Worm (Caenorhabditis elegans): ENCODE data around the gene npr-24.

The npr-24 gene

DNA sequence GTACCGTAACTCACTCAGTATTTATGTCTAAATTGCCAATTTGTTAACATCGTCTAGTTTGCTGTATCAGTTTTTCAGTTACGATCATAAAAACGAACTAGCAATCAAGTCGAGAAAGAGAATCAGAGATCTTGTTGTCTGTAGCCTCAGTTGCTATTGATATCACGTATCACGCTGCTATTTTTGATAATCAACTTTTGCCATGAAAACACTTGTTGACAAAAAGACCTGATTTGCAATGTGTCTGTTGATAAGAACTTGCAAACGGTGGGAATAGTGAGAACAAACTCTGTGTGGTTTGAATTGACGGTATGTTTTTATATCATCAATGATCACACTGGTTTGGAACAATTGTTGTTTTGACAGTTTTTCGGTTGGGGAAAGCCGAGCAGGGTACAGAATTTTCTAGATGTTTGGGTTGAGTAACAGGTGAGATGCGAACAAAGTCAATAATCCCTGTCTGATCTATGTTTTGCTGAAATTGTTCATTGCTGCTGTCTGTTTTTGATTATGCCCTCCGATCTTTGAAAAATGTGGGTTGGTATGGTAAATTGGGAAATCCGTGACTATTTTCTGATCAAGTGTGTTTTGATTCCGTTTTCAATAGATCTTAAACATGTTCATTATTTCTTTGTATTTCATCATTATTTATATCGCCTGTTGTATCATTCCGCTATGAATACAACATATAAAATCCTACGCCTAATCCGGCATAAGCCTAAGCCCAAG lies 22.6 kb upstream of the npr-24 start (continued):
- TF ChIP-seq attf-4 (tag; optimal IDR thresholded peaks at IDR 0.05) (no peak), lim-7 (GFP tag; IDR thresholded peaks at IDR 0.05) (no peak), mxl-2 (GFP tag; conservative IDR thresholded peaks at IDR 0.05) (no peak), daf-12 (tag; optimal IDR thresholded peaks at IDR 0.05) (no peak), mdt-29 (GFP tag; IDR thresholded peaks at IDR 0.05) (no peak), unc-130 (GFP tag; optimal IDR thresholded peaks at IDR 0.05) (no peak), unc-62 (GFP tag; optimal IDR thresholded peaks at IDR 0.05 in 1 of 2) (peak in 1 of 2 experiments; percentile 82), unc-62 (tag; optimal IDR thresholded peaks at IDR 0.05) (no peak), lsy-2 (tag; optimal IDR thresholded peaks at IDR 0.05) (no peak), daf-16 (GFP tag; optimal IDR thresholded peaks at IDR 0.05) (peak in 1 of 2 experiments; percentile 30), daf-16 (tag; optimal IDR thresholded peaks at IDR 0.05) (peak; percentile 99), nhr-77 (tag; optimal IDR thresholded peaks at IDR 0.05) (no peak), dmd-6 (GFP tag; IDR thresholded peaks at IDR 0.05) (peak; percentile 72), nhr-102 (tag; optimal IDR thresholded peaks at IDR 0.05) (peak; percentile 10), ZK546.5 (tag; optimal IDR thresholded peaks at IDR 0.05) (no peak), vab-7 (GFP tag; IDR thresholded peaks at IDR 0.05) (no peak), mep-1 (tag; optimal IDR thresholded peaks at IDR 0.05) (no peak), lin-15B (tag; optimal IDR thresholded peaks at IDR 0.05) (no peak), aha-1 (tag) (peak; percentile 95), skn-1 (tag; optimal IDR thresholded peaks at IDR 0.05) (no peak), madf-9 (GFP tag; conservative IDR thresholded peaks at IDR 0.05) (no peak), snpc-1.2 (GFP tag; IDR thresholded peaks at IDR 0.05) (no peak), php-3 (GFP tag; IDR thresholded peaks at IDR 0.05) (0 out of 2 replicates have a peak, but pooled peaks have one; percentile 38), zfp-3 (GFP tag; conservative IDR thresholded peaks at IDR 0.05) (no peak), pqm-1 (tag; optimal IDR thresholded peaks at IDR 0.05) (peak; percentile 51)

DNA sequence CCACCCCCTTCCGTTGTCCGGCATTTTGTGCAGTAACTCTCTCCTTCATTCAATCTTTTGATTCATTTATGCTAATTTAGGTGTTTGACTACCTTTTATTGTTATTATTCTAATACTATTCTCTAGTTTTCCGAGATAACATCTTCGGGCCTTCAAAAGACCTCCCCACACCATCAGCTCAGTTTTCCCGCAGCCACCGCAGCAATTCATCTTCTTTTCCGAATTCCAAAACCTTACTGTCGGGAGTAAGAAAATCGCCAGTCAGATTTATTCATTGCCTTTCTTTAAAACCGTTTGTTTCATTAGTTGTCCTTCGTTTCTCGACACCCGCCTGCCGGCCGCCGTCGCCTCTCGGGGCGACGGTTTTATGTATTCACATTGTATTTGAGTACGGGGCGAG lies 21.5 kb upstream of the npr-24 start:
- no peak for TF ChIP-seq mdt-29 (GFP tag; IDR thresholded peaks at IDR 0.05)
- TF ChIP-seq T20F7.1 (GFP tag; optimal IDR thresholded peaks at IDR 0.05): no peak
- TF ChIP-seq spr-3 (GFP tag; optimal IDR thresholded peaks at IDR 0.05): no peak
- no peak for TF ChIP-seq F37D6.2 (tag; optimal IDR thresholded peaks at IDR 0.05)
- TF ChIP-seq Y48G9A.11 (GFP tag; IDR thresholded peaks at IDR 0.05): no peak
- no peak for TF ChIP-seq nhr-6 (tag; optimal IDR thresholded peaks at IDR 0.05)
- TF ChIP-seq snpc-1.2 (GFP tag; IDR thresholded peaks at IDR 0.05): no peak
- TF ChIP-seq zag-1 (tag; optimal IDR thresholded peaks at IDR 0.05): no peak
- TF ChIP-seq jun-1 (tag; optimal IDR thresholded peaks at IDR 0.05): no peak
- no peak for TF ChIP-seq nhr-76 (tag; optimal IDR thresholded peaks at IDR 0.05)
- no peak for TF ChIP-seq nhr-102 (tag; optimal IDR thresholded peaks at IDR 0.05)
- no peak for TF ChIP-seq madf-5 (GFP tag; IDR thresholded peaks at IDR 0.05)
- TF ChIP-seq hlh-30 (tag; optimal IDR thresholded peaks at IDR 0.05; ENCODE audit: insufficient read depth): no peak
- no peak for TF ChIP-seq Y105C5A.15 (GFP tag; IDR thresholded peaks at IDR 0.05)
- TF ChIP-seq F26F4.8 (GFP tag; conservative IDR thresholded peaks at IDR 0.05): no peak

DNA sequence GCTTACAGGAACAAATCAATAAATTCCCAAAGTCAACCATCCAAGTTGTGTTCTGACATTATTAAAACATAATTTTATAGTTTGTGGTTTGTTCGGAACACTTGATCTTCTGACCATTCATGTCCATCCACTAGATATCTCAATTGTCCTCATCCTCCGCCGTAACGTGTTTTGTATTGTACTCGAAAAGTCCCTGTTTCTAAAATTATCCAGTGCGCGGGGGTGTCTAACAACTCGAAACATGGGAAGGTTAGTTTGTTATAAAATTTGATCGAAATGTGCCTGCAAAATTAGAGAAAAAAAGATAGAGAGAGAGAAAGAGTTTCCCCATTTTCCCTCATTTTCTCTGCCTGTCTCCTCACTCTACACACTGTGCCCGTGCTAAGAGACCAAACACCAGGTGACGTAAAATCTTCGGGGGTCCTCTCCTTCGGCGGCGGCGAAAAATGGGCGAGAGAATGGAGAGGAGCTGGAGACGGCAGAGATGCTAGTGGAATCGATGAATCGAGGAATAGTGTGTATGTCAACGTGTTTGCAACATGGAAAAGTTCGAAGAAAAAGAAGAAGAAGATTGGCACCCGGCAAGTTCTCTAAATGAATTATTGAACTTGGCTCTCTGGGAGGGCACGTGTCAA lies 19.0 kb upstream of the npr-24 start:
- TF ChIP-seq lsy-2 (tag; optimal IDR thresholded peaks at IDR 0.05) (peak; percentile 74 to 78), arid-1 (GFP tag; conservative IDR thresholded peaks at IDR 0.05) (no peak; the same call in 1 of the 2 replicates), nhr-10 (tag; optimal IDR thresholded peaks at IDR 0.05) (peak; percentile 4), unc-130 (GFP tag; optimal IDR thresholded peaks at IDR 0.05) (no peak), lin-1 (GFP tag; IDR thresholded peaks at IDR 0.05) (peak; percentile 76), lin-29 (GFP tag; IDR thresholded peaks at IDR 0.05) (no peak), nhr-28 (tag; optimal IDR thresholded peaks at IDR 0.05) (peak; percentile 73), F49E8.2 (tag; optimal IDR thresholded peaks at IDR 0.05; ENCODE audit: borderline replicate concordance) (no peak), mxl-3 (GFP tag; optimal IDR thresholded peaks at IDR 0.05) (peak; percentile 96), nhr-11 (tag; optimal IDR thresholded peaks at IDR 0.05) (peak; percentile 93), nhr-48 (tag; optimal IDR thresholded peaks at IDR 0.05) (peak; percentile 89), F44E2.7 (GFP tag; IDR thresholded peaks at IDR 0.05) (no peak), R02D3.7 (tag; optimal IDR thresholded peaks at IDR 0.05) (no peak), fos-1 (tag; optimal IDR thresholded peaks at IDR 0.05) (peak; percentile 53), ceh-28 (tag; optimal IDR thresholded peaks at IDR 0.05) (no peak)

All from whole organism, L4 larva.